Worm (Caenorhabditis elegans): ENCODE results near the gene cdh-12.

cdh-12 gene

ce11 chrIII:1201958-1202596 is 50.2 kb downstream of the cdh-12 start, which contains the start of the genes mrpl-45 and Y119D3B.12 (continued):
- TF ChIP-seq lin-13 (GFP tag; optimal IDR thresholded peaks at IDR 0.05) (peak; percentile 71), mep-1 (tag; optimal IDR thresholded peaks at IDR 0.05) (peak; percentile 91), lin-35 (GFP tag; optimal IDR thresholded peaks at IDR 0.05) (peak; percentile 81 to 89), mef-2 (tag; optimal IDR thresholded peaks at IDR 0.05) (no peak), nhr-47 (tag; optimal IDR thresholded peaks at IDR 0.05) (no peak), efl-3 (GFP tag; optimal IDR thresholded peaks at IDR 0.05) (no peak), ets-5 (GFP tag; IDR thresholded peaks at IDR 0.05) (no peak), skn-1 (tag; optimal IDR thresholded peaks at IDR 0.05) (peak; percentile 97), rnt-1 (tag; optimal IDR thresholded peaks at IDR 0.05) (no peak), fos-1 (tag; optimal IDR thresholded peaks at IDR 0.05) (peak; percentile 48)

DNA sequence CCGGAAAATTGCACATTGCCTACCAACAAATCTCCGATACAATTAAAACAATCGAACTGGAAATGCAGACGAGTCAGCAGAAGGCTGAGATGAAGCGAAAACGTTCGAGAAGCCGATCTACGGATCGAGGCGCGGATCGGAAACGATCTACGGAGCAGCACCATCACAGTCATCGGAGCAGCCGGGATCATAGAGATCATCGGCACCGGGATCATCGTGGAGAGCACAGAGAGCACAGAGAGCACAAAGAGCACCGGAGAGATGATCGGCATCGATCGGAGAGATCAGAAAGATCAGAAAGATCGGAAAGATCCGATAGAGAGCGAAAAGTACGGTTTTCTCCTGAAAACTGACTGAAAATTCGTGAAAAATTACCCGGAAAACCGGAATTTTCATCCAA is 53.6 kb downstream of the cdh-12 start:
- TF ChIP-seq elt-3 (tag; optimal IDR thresholded peaks at IDR 0.05) = no peak
- no peak for TF ChIP-seq fos-1 (tag; optimal IDR thresholded peaks at IDR 0.05)
- no peak for TF ChIP-seq lin-14 (GFP tag; optimal IDR thresholded peaks at IDR 0.05)
- TF ChIP-seq pqm-1 (tag; optimal IDR thresholded peaks at IDR 0.05) = no peak

ce11 chrIII:1206331-1206730 is 54.5 kb downstream of the cdh-12 start:
- TF ChIP-seq ztf-11 (tag; optimal IDR thresholded peaks at IDR 0.05) (no peak), efl-3 (GFP tag; optimal IDR thresholded peaks at IDR 0.05) (no peak), unc-86 (tag; optimal IDR thresholded peaks at IDR 0.05) (no peak), unc-130 (tag; optimal IDR thresholded peaks at IDR 0.05) (no peak), ceh-8 (GFP tag; optimal IDR thresholded peaks at IDR 0.05) (no peak), aha-1 (tag; optimal IDR thresholded peaks at IDR 0.05) (no peak), elt-2 (tag; optimal IDR thresholded peaks at IDR 0.05) (no peak), hpl-2 (GFP tag; optimal IDR thresholded peaks at IDR 0.05) (no peak), lin-14 (GFP tag; optimal IDR thresholded peaks at IDR 0.05) (no peak), ceh-63 (GFP tag; optimal IDR thresholded peaks at IDR 0.05) (no peak), pqm-1 (tag; optimal IDR thresholded peaks at IDR 0.05) (no peak), C34B4.2 (tag; optimal IDR thresholded peaks at IDR 0.05) (no peak), nhr-90 (tag; optimal IDR thresholded peaks at IDR 0.05; ENCODE audit: poor library complexity) (no peak), egl-27 (tag; optimal IDR thresholded peaks at IDR 0.05) (no peak)

- TF ChIP-seq nhr-71 (tag; optimal IDR thresholded peaks at IDR 0.05) (no peak), nhr-84 (tag; optimal IDR thresholded peaks at IDR 0.05) (no peak), unc-62 (GFP tag; optimal IDR thresholded peaks at IDR 0.05) (no peak), lin-39 (tag; optimal IDR thresholded peaks at IDR 0.05) (no peak), mef-2 (tag; optimal IDR thresholded peaks at IDR 0.05) (no peak), isw-1 (GFP tag; IDR thresholded peaks at IDR 0.05) (no peak), pax-3 (tag; optimal IDR thresholded peaks at IDR 0.05) (no peak), xbp-1 (tag; optimal IDR thresholded peaks at IDR 0.05) (no peak), nhr-12 (tag; optimal IDR thresholded peaks at IDR 0.05) (no peak), ztf-11 (tag; optimal IDR thresholded peaks at IDR 0.05) (no peak), ces-1 (GFP tag; optimal IDR thresholded peaks at IDR 0.05) (no peak), unc-98 (GFP tag; IDR thresholded peaks at IDR 0.05) (no peak), snu-23 (GFP tag; optimal IDR thresholded peaks at IDR 0.05) (no peak), zag-1 (tag; optimal IDR thresholded peaks at IDR 0.05) (no peak), hlh-4 (tag; optimal IDR thresholded peaks at IDR 0.05) (no peak), pag-3 (tag; optimal IDR thresholded peaks at IDR 0.05; ENCODE audit: borderline replicate concordance, insufficient read depth) (no peak), mdl-1 (tag; optimal IDR thresholded peaks at IDR 0.05) (no peak), fkh-4 (tag; optimal IDR thresholded peaks at IDR 0.05; ENCODE audit: borderline replicate concordance) (no peak), ceh-8 (GFP tag; optimal IDR thresholded peaks at IDR 0.05) (no peak)
Observed at ce11 chrIII:1207027-1207426, 55.2 kb downstream of the cdh-12 start.
